Fruit fly (Drosophila melanogaster): ENCODE data around the gene Diap1.

The Diap1 gene

DNA sequence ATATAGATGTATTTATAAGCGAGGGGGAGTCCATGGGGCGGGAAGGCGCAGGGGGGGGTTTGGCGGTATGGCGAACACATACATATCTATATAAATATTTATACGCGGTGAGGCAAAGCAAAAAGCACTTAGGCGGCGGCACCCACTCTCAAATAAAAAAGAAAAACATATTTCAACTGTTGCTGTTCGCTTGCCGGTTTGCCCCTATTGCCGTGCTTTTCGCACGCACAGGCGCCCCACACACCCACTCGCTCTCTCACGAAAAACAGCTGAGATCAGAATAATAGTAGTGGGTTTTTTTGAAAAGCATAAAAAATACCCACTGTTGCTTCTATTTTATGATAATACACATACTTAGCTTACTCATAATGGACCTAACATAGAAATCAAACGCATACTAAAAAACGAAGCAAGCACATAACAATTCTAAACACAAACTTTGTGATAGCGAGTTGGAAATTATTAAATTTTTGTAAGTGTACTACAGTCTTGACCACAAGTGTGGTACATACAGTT lies 49.6 kb downstream of the Diap1 start (continued):
- TF ChIP-seq dsx (GFP tag; optimal IDR thresholded peaks at IDR 0.05; ENCODE audit: poor library complexity, severe bottlenecking) = no peak
- peak; percentile 78 for TF ChIP-seq CG11294 (GFP tag; IDR thresholded peaks at IDR 0.05)
- peak; percentile 39 for TF ChIP-seq cyc (GFP tag; optimal IDR thresholded peaks at IDR 0.05)
- TF ChIP-seq lz (GFP tag; optimal IDR thresholded peaks at IDR 0.05) = peak; percentile 32
- TF ChIP-seq CG9139 (GFP tag; optimal IDR thresholded peaks at IDR 0.05) = no peak
- no peak for TF ChIP-seq CG8632 (GFP tag; optimal IDR thresholded peaks at IDR 0.05)
- TF ChIP-seq svp (GFP tag) = peak; percentile 74
- TF ChIP-seq Eip75B (GFP tag; optimal IDR thresholded peaks at IDR 0.05) = no peak
- TF ChIP-seq Sox14 (GFP tag; optimal IDR thresholded peaks at IDR 0.05) = peak; percentile 62
- peak; percentile 16 for TF ChIP-seq Hr38 (GFP tag; optimal IDR thresholded peaks at IDR 0.05)
- no peak for TF ChIP-seq CG10669 (GFP tag; optimal IDR thresholded peaks at IDR 0.05)
- peak; percentile 55 for TF ChIP-seq acj6 (GFP tag; optimal IDR thresholded peaks at IDR 0.05)
- peak; percentile 61 for TF ChIP-seq CG4318 (GFP tag; optimal IDR thresholded peaks at IDR 0.05)
- TF ChIP-seq CG7368 (GFP tag; optimal IDR thresholded peaks at IDR 0.05) = no peak
- peak; percentile 88 for TF ChIP-seq CG6276 (GFP tag; optimal IDR thresholded peaks at IDR 0.05)
- peak; percentile 45 for TF ChIP-seq Smox (GFP tag; optimal IDR thresholded peaks at IDR 0.05)
- no peak; the same call in 2 of the 3 replicates for TF ChIP-seq CG6163 (GFP tag; IDR thresholded peaks at IDR 0.05)
- TF ChIP-seq Hr4 (GFP tag; optimal IDR thresholded peaks at IDR 0.05) = peak; percentile 92
- TF ChIP-seq Sox15 (GFP tag; optimal IDR thresholded peaks at IDR 0.05) = peak; percentile 23
- no peak for TF ChIP-seq CG8319 (GFP tag; optimal IDR thresholded peaks at IDR 0.05)
- peak; percentile 67 for TF ChIP-seq achi (GFP tag; optimal IDR thresholded peaks at IDR 0.05)
- TF ChIP-seq CG34406 (GFP tag; optimal IDR thresholded peaks at IDR 0.05) = no peak
- no peak for TF ChIP-seq CG11762 (GFP tag; optimal IDR thresholded peaks at IDR 0.05; ENCODE audit: insufficient read depth)

DNA sequence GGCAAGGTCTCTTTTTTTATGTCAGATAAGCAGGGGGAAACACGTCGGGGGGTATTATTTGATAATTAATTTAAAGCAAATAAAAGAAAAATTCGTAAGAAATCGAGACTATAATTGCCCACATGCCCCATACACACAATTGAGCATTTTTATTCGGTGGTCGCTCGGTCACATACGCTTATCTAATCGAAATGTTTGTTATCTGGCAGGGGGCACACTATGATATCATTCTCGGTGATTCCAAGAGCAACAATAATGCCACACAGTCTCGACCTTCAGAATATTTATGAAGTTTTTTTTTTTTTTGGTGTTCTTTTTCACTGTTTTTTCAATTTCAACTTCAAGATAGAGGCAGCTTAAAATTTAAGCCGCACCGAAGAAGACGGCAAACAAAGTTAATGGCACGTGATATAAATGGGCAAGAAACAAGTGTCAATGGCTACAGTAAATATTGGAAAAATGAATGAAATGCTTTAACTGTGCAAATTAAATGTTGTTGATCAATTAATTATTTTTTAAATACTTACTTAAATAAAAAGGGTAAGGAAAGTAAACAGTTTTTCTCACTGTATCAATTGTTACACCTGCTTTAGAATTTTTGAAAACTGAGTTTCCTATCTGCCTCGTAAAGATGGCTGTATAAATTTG lies 51.4 kb downstream of the Diap1 start:
- TF ChIP-seq fd85E (GFP tag; optimal IDR thresholded peaks at IDR 0.05) = no peak
- TF ChIP-seq CG6792 (GFP tag; optimal IDR thresholded peaks at IDR 0.05) = no peak
- no peak for TF ChIP-seq CG11902 (GFP tag; optimal IDR thresholded peaks at IDR 0.05)
- TF ChIP-seq Sox15 (GFP tag; optimal IDR thresholded peaks at IDR 0.05) = no peak
- no peak for TF ChIP-seq CG10631 (GFP tag; optimal IDR thresholded peaks at IDR 0.05)
- peak; percentile 38 for TF ChIP-seq esn (GFP tag; optimal IDR thresholded peaks at IDR 0.05)
- TF ChIP-seq Ets96B (tag; optimal IDR thresholded peaks at IDR 0.05) = no peak
- TF ChIP-seq CG6163 (GFP tag; IDR thresholded peaks at IDR 0.05) = no peak
- no peak for TF ChIP-seq cyc (GFP tag; optimal IDR thresholded peaks at IDR 0.05)
- TF ChIP-seq fd59A (GFP tag; optimal IDR thresholded peaks at IDR 0.05) = no peak
- no peak for TF ChIP-seq Blimp-1 (GFP tag; optimal IDR thresholded peaks at IDR 0.05)
- no peak for TF ChIP-seq Smox (GFP tag; optimal IDR thresholded peaks at IDR 0.05)
- no peak for TF ChIP-seq achi (GFP tag; optimal IDR thresholded peaks at IDR 0.05)
- TF ChIP-seq CG7368 (GFP tag; optimal IDR thresholded peaks at IDR 0.05) = no peak
- TF ChIP-seq CG11294 (GFP tag; IDR thresholded peaks at IDR 0.05) = no peak
- no peak for TF ChIP-seq svp (GFP tag)
- no peak for TF ChIP-seq pdm3 (GFP tag; optimal IDR thresholded peaks at IDR 0.05)
- peak; percentile 79 for TF ChIP-seq fkh (GFP tag; optimal IDR thresholded peaks at IDR 0.05)
- peak; percentile 37 for TF ChIP-seq CG8632 (GFP tag; optimal IDR thresholded peaks at IDR 0.05)
- no peak for TF ChIP-seq CG6808 (GFP tag; optimal IDR thresholded peaks at IDR 0.05)
- no peak for TF ChIP-seq CG3919 (GFP tag; optimal IDR thresholded peaks at IDR 0.05)
- no peak for TF ChIP-seq CG9139 (GFP tag; optimal IDR thresholded peaks at IDR 0.05)
- no peak for TF ChIP-seq CG34406 (GFP tag; optimal IDR thresholded peaks at IDR 0.05)
- peak; percentile 69 for TF ChIP-seq Eip78C (GFP tag)
- no peak for TF ChIP-seq salr (GFP tag; optimal IDR thresholded peaks at IDR 0.05)
- no peak for TF ChIP-seq Eip75B (GFP tag; optimal IDR thresholded peaks at IDR 0.05)
- TF ChIP-seq CG8319 (GFP tag; optimal IDR thresholded peaks at IDR 0.05) = no peak
- TF ChIP-seq Met (GFP tag; optimal IDR thresholded peaks at IDR 0.05) = peak; percentile 32
- TF ChIP-seq vri (GFP tag; optimal IDR thresholded peaks at IDR 0.05) = peak; percentile 76
- TF ChIP-seq CG31627 (GFP tag; optimal IDR thresholded peaks at IDR 0.05) = no peak
- no peak for TF ChIP-seq CG6854 (GFP tag; optimal IDR thresholded peaks at IDR 0.05)
